Fruit fly (Drosophila melanogaster) whole organism, embryonic: ENCODE results near the gene acj6.

Experiments
- Antp ChIP-seq: fragments of 200-800 bp; sonication (Bioruptor generic); optimal IDR thresholded peaks from 3 replicates; lab custom pipeline; 2016; ENCODE audit warnings: missing biosample characterization, missing genetic modification characterization
- Atf6 ChIP-seq: fragments of 200-800 bp; sonication (Bioruptor generic); IDR thresholded peaks from 2 replicates; pipeline ENCODE4 v1.3.6; 2022; ENCODE audit warnings: missing biosample characterization, missing genetic modification characterization
- BEAF-32 ChIP-seq: fragments of 200-800 bp; sonication (Bioruptor generic); optimal IDR thresholded peaks from 3 replicates; lab custom pipeline; 2017; ENCODE audit warnings: missing biosample characterization, missing genetic modification characterization, mild to moderate bottlenecking, moderate library complexity, missing genetic modification reagents
- Bgb ChIP-seq: fragments of 200-800 bp; sonication (Bioruptor generic); IDR thresholded peaks from 2 replicates; pipeline ENCODE4 v1.3.6; 2022; ENCODE audit warnings: missing biosample characterization, missing genetic modification characterization; ENCODE audit not compliant: partially characterized antibody
- CG10147 ChIP-seq: fragments of 200-800 bp; sonication (Bioruptor generic); optimal IDR thresholded peaks from 2 replicates; lab custom pipeline; 2019; ENCODE audit warnings: missing biosample characterization, mild to moderate bottlenecking, missing genetic modification characterization, moderate library complexity
- CG10267 ChIP-seq: fragments of 200-800 bp; sonication (Bioruptor generic); optimal IDR thresholded peaks from 2 replicates; lab custom pipeline; 2018; ENCODE audit warnings: missing biosample characterization, mild to moderate bottlenecking, missing genetic modification characterization, moderate library complexity
- CG10321 ChIP-seq: fragments of 200-800 bp; sonication (Bioruptor generic); IDR thresholded peaks from 2 replicates; pipeline ENCODE4 v1.3.6; 2022; ENCODE audit warnings: missing biosample characterization, missing genetic modification characterization
- CG12104 ChIP-seq: fragments of 200-800 bp; sonication (Bioruptor generic); optimal IDR thresholded peaks from 3 replicates; lab custom pipeline; 2016; ENCODE audit warnings: missing biosample characterization, missing genetic modification characterization
- CG12299 ChIP-seq: fragments of 200-800 bp; sonication (Bioruptor generic); optimal IDR thresholded peaks from 2 replicates; lab custom pipeline; 2018; ENCODE audit warnings: missing biosample characterization, mild to moderate bottlenecking, missing genetic modification characterization
- CG12391 ChIP-seq: fragments of 200-800 bp; sonication (Bioruptor generic); optimal IDR thresholded peaks from 3 replicates; lab custom pipeline; 2018; ENCODE audit warnings: missing biosample characterization, mild to moderate bottlenecking, missing genetic modification characterization, moderate library complexity
- CG13775 ChIP-seq: fragments of 200-800 bp; sonication (Bioruptor generic); optimal IDR thresholded peaks from 3 replicates; lab custom pipeline; 2017; ENCODE audit warnings: missing biosample characterization, mild to moderate bottlenecking, missing genetic modification characterization
- CG1529 ChIP-seq: fragments of 200-800 bp; sonication (Bioruptor generic); optimal IDR thresholded peaks from 3 replicates; lab custom pipeline; 2018; ENCODE audit warnings: missing biosample characterization, missing genetic modification characterization
- CG16863 ChIP-seq: fragments of 200-800 bp; sonication (Bioruptor generic); optimal IDR thresholded peaks from 3 replicates; lab custom pipeline; 2016; ENCODE audit warnings: missing biosample characterization, missing genetic modification characterization
- CG1832 ChIP-seq: fragments of 200-800 bp; sonication (Bioruptor generic); optimal IDR thresholded peaks from 2 replicates; lab custom pipeline; 2017; ENCODE audit warnings: missing biosample characterization, mild to moderate bottlenecking, missing genetic modification characterization, inconsistent platforms
- CG30020 ChIP-seq: fragments of 200-800 bp; optimal IDR thresholded peaks from 2 replicates; lab custom pipeline; 2019; ENCODE audit warnings: missing biosample characterization, mild to moderate bottlenecking, missing genetic modification characterization, moderate library complexity
- CG34422 ChIP-seq: fragments of 200-800 bp; sonication (Bioruptor generic); IDR thresholded peaks from 3 replicates; pipeline ENCODE4 v1.3.6; 2022; ENCODE audit warnings: missing biosample characterization, missing genetic modification characterization
- CG4424 ChIP-seq: fragments of 200-800 bp; sonication (Bioruptor generic); optimal IDR thresholded peaks from 3 replicates; lab custom pipeline; 2016; ENCODE audit warnings: missing biosample characterization, missing genetic modification characterization
- CG7786 ChIP-seq: fragments of 200-800 bp; sonication (Bioruptor generic); optimal IDR thresholded peaks from 2 replicates; lab custom pipeline; 2016; ENCODE audit warnings: missing biosample characterization, missing genetic modification characterization
- Dref ChIP-seq: fragments of 200-800 bp; sonication (Bioruptor generic); IDR thresholded peaks from 2 replicates; pipeline ENCODE4 v1.3.6; 2022; ENCODE audit warnings: missing biosample characterization, missing genetic modification characterization
- Fer2 ChIP-seq: fragments of 200-800 bp; sonication (Bioruptor generic); optimal IDR thresholded peaks from 2 replicates; lab custom pipeline; 2018; ENCODE audit warnings: missing biosample characterization, mild to moderate bottlenecking, missing genetic modification characterization, moderate library complexity
- Gsc ChIP-seq: fragments of 200-800 bp; sonication (Bioruptor generic); IDR thresholded peaks from 2 replicates; pipeline ENCODE4 v1.3.6; 2022; ENCODE audit warnings: missing biosample characterization, missing genetic modification characterization
- HLH4C ChIP-seq: fragments of 200-800 bp; sonication (Bioruptor generic); IDR thresholded peaks from 3 replicates; pipeline ENCODE4 v1.3.6; 2022; ENCODE audit warnings: missing biosample characterization, missing genetic modification characterization; ENCODE audit not compliant: partially characterized antibody
- Hr39 ChIP-seq: fragments of >200 bp; optimal IDR thresholded peaks from 2 replicates; lab custom pipeline; 2017
- Kr ChIP-seq: fragments of 200-800 bp; sonication (Bioruptor generic); optimal IDR thresholded peaks from 2 replicates; lab custom pipeline; 2017; ENCODE audit warnings: missing biosample characterization, mild to moderate bottlenecking, missing genetic modification characterization
- Max ChIP-seq: fragments of 200-800 bp; sonication (Bioruptor generic); optimal IDR thresholded peaks from 2 replicates; lab custom pipeline; 2016; ENCODE audit warnings: missing biosample characterization, mild to moderate bottlenecking, missing genetic modification characterization
- Meics ChIP-seq: fragments of 200-800 bp; sonication (Bioruptor generic); optimal IDR thresholded peaks from 2 replicates; lab custom pipeline; 2017; ENCODE audit warnings: missing biosample characterization, mild to moderate bottlenecking, missing genetic modification characterization
- Optix ChIP-seq: fragments of 200-800 bp; sonication (Bioruptor generic); IDR thresholded peaks from 3 replicates; pipeline ENCODE4 v1.3.6; 2022; ENCODE audit warnings: missing biosample characterization, missing genetic modification characterization
- PHDP ChIP-seq: fragments of 200-800 bp; sonication (Bioruptor generic); optimal IDR thresholded peaks from 3 replicates; lab custom pipeline; 2018; ENCODE audit warnings: missing biosample characterization, mild to moderate bottlenecking, missing genetic modification characterization, moderate library complexity
- Ptx1 ChIP-seq: fragments of 200-800 bp; sonication (Bioruptor generic); IDR thresholded peaks from 2 replicates; pipeline ENCODE4 v1.3.6; 2022; ENCODE audit warnings: missing biosample characterization, missing genetic modification characterization
- Rfx ChIP-seq: fragments of 200-800 bp; sonication (Bioruptor generic); IDR thresholded peaks from 2 replicates; pipeline ENCODE4 v1.3.6; 2022; ENCODE audit warnings: missing biosample characterization, missing genetic modification characterization
- Sry-δ ChIP-seq: fragments of 200-800 bp; sonication (Bioruptor generic); optimal IDR thresholded peaks from 2 replicates; lab custom pipeline; 2016; ENCODE audit warnings: missing biosample characterization, missing genetic modification characterization
- Trl ChIP-seq, 3 experiments: fragments of >200 bp in 2 of 3; fragments of 200-800 bp in 1 of 3; sonication (Bioruptor generic) in 1 of 3; optimal IDR thresholded peaks; 2 replicates in 1 of 3; 3 replicates in 2 of 3; lab custom pipeline; 2016 to 2017; ENCODE audit warnings: missing biosample characterization in 1 of 3, missing genetic modification characterization in 1 of 3
- bbx ChIP-seq: fragments of 200-800 bp; sonication (Bioruptor generic); IDR thresholded peaks from 2 replicates; pipeline ENCODE4 v1.3.6; 2022; ENCODE audit warnings: missing biosample characterization, missing genetic modification characterization; ENCODE audit not compliant: partially characterized antibody
- da ChIP-seq: fragments of 200-800 bp; sonication (Bioruptor generic); optimal IDR thresholded peaks from 2 replicates; lab custom pipeline; 2016; ENCODE audit warnings: missing biosample characterization, missing genetic modification characterization
- dysf ChIP-seq: fragments of 200-800 bp; sonication (Bioruptor generic); IDR thresholded peaks from 3 replicates; pipeline ENCODE4 v1.3.6; 2022; ENCODE audit warnings: missing biosample characterization, missing genetic modification characterization
- gce ChIP-seq: fragments of 200-800 bp; sonication (Bioruptor generic); IDR thresholded peaks from 3 replicates; pipeline ENCODE4 v1.3.6; 2022; ENCODE audit warnings: missing biosample characterization, missing genetic modification characterization
- gcm ChIP-seq: fragments of 200-800 bp; sonication (Bioruptor generic); optimal IDR thresholded peaks from 2 replicates; lab custom pipeline; 2019; ENCODE audit warnings: missing biosample characterization, mild to moderate bottlenecking, missing genetic modification characterization, moderate library complexity
- ham ChIP-seq: fragments of 200-800 bp; sonication (Bioruptor generic); IDR thresholded peaks from 2 replicates; pipeline ENCODE4 v1.3.6; 2022; ENCODE audit warnings: missing biosample characterization, missing genetic modification characterization
- jing ChIP-seq: fragments of 200-800 bp; sonication (Bioruptor generic); optimal IDR thresholded peaks from 2 replicates; lab custom pipeline; 2018; ENCODE audit warnings: missing biosample characterization, mild to moderate bottlenecking, missing genetic modification characterization
- kay ChIP-seq: fragments of 200-800 bp; sonication (Bioruptor generic); optimal IDR thresholded peaks from 2 replicates; lab custom pipeline; 2016; ENCODE audit warnings: missing biosample characterization, missing genetic modification characterization
- klu ChIP-seq: fragments of 200-800 bp; sonication (Bioruptor generic); IDR thresholded peaks from 2 replicates; pipeline ENCODE4 v1.3.6; 2022; ENCODE audit warnings: missing biosample characterization, missing genetic modification characterization
- mld ChIP-seq: fragments of 200-800 bp; sonication (Bioruptor generic); IDR thresholded peaks from 3 replicates; pipeline ENCODE4 v1.3.6; 2022; ENCODE audit warnings: missing biosample characterization, missing genetic modification characterization; ENCODE audit not compliant: partially characterized antibody
- sima ChIP-seq: fragments of 200-800 bp; sonication (Bioruptor generic); optimal IDR thresholded peaks from 2 replicates; lab custom pipeline; 2016; ENCODE audit warnings: missing biosample characterization, missing genetic modification characterization
- slbo ChIP-seq: fragments of 200-800 bp; sonication (Bioruptor generic); IDR thresholded peaks from 2 replicates; pipeline ENCODE4 v1.3.6; 2022; ENCODE audit warnings: missing biosample characterization, missing genetic modification characterization
- sqz ChIP-seq: fragments of 200-800 bp; sonication (Bioruptor generic); optimal IDR thresholded peaks from 3 replicates; lab custom pipeline; 2018; ENCODE audit warnings: missing biosample characterization, mild to moderate bottlenecking, missing genetic modification characterization
- ssp ChIP-seq: fragments of 200-800 bp; sonication (Bioruptor generic); IDR thresholded peaks from 2 replicates; pipeline ENCODE4 v1.3.6; 2022; ENCODE audit warnings: missing biosample characterization, missing genetic modification characterization
- sug ChIP-seq: fragments of 200-800 bp; optimal IDR thresholded peaks from 2 replicates; lab custom pipeline; 2019; ENCODE audit warnings: missing biosample characterization, mild to moderate bottlenecking, missing genetic modification characterization, moderate library complexity
- tin ChIP-seq: fragments of 200-800 bp; sonication (Bioruptor generic); optimal IDR thresholded peaks from 3 replicates; lab custom pipeline; 2016; ENCODE audit warnings: missing biosample characterization, missing genetic modification characterization
- wor ChIP-seq: fragments of 200-800 bp; sonication (Bioruptor generic); IDR thresholded peaks from 2 replicates; pipeline ENCODE4 v1.3.6; 2022; ENCODE audit warnings: missing biosample characterization, missing genetic modification characterization
- yki ChIP-seq: fragments of >200 bp; optimal IDR thresholded peaks from 3 replicates; lab custom pipeline; 2018

The acj6 gene

DNA sequence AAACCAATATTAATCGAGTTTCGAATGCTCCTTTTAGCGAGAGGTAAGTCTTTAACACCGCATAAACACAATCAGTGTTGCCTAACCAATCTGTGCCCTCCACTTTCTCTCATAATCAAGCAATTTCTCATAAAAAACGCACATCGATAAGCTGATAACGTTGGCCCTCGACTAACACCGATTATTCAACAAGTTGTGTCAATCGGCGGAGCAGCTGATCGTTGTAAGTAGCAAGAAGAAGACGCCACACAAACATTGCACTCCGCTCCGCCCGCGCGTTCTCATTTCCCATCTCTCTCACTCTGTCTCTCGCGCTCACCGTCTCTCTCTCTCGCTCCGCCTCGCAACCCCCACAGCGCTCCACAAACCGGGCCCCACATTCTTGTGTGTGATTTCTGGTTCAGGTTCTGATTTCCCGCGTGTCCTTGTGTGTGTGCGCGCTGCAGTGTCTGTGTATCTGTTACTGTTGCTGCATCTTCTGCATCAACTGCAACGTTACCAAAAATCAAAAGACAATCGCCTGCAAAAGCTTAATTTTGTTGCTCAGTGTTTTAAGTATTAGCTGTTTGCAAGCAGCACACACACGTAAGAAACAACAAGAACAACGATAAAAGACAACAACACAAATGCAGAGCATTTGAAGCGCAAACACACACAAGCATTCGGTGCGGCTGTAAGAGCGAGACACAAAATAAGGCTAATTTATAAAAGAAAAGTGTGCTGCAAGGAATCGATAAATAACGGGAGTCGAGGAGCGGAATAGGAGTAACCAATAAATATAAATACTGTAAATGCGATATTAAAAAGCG is 45.6 kb downstream of the acj6 start, which contains the start of the genes CG9114 and HDAC6 (continued):
- TF ChIP-seq CG12104 = no peak
- TF ChIP-seq Dref = peak; percentile 74
- TF ChIP-seq CG16863 (GFP tag; lab: Kevin White, UChicago) = no peak
- peak; percentile 83 for TF ChIP-seq BEAF-32
- TF ChIP-seq sima (GFP tag; lab: Kevin White, UChicago) = no peak
- peak; percentile 93 for TF ChIP-seq HLH4C (GFP tag; lab: Robert Waterston, UW)
- no peak for TF ChIP-seq Kr
- peak; percentile 49 for TF ChIP-seq gcm
- TF ChIP-seq Max (GFP tag; lab: Kevin White, UChicago) = no peak
- no peak for TF ChIP-seq CG7786 (GFP tag; lab: Kevin White, UChicago)
- no peak for TF ChIP-seq CG12391 (tag; lab: Kevin White, UChicago)
- TF ChIP-seq CG34422 (GFP tag; lab: Robert Waterston, UW) = peak; percentile 69; the same call in 1 of the 3 replicates
- peak; percentile 73 for TF ChIP-seq Sry-δ (GFP tag; lab: Kevin White, UChicago)
- no peak for TF ChIP-seq CG4424 (GFP tag; lab: Kevin White, UChicago)
- no peak for TF ChIP-seq ham (GFP tag; lab: Robert Waterston, UW)
- TF ChIP-seq ssp (GFP tag; lab: Robert Waterston, UW) = no peak
- no peak for TF ChIP-seq yki
- TF ChIP-seq bbx (GFP tag; lab: Robert Waterston, UW) = peak; percentile 72
- no peak for TF ChIP-seq CG12299 (tag; lab: Kevin White, UChicago)
- TF ChIP-seq PHDP (tag; lab: Kevin White, UChicago) = no peak
- TF ChIP-seq Bgb (GFP tag; lab: Robert Waterston, UW) = peak; percentile 79
- TF ChIP-seq mld (GFP tag; lab: Robert Waterston, UW) = no peak; the same call in 2 of the 3 replicates
- peak; percentile 90 for TF ChIP-seq CG1832
- no peak for TF ChIP-seq sug
- TF ChIP-seq tin (GFP tag; lab: Kevin White, UChicago) = no peak
- TF ChIP-seq CG13775 (GFP tag; lab: Kevin White, UChicago) = no peak
- TF ChIP-seq Meics = peak; percentile 27
- no peak for TF ChIP-seq CG10267 (tag; lab: Kevin White, UChicago)
- peak; percentile 2 for TF ChIP-seq Antp
- TF ChIP-seq Atf6 = no peak
- no peak for TF ChIP-seq CG30020 (tag; lab: Kevin White, UChicago)
- no peak for TF ChIP-seq CG10147
- no peak for TF ChIP-seq wor (GFP tag; lab: Robert Waterston, UW)
- peak; percentile 74 to 81 for TF ChIP-seq Trl (optimal IDR thresholded peaks at IDR 0.05; lab: Kevin White, UChicago)
- peak; percentile 38 for TF ChIP-seq Trl (GFP tag; optimal IDR thresholded peaks at IDR 0.05; lab: Kevin White, UChicago)
- no peak for TF ChIP-seq jing (GFP tag; lab: Kevin White, UChicago)
- TF ChIP-seq kay (GFP tag; lab: Kevin White, UChicago) = no peak
- no peak for TF ChIP-seq Gsc (GFP tag; lab: Robert Waterston, UW)
- no peak for TF ChIP-seq Ptx1
- no peak for TF ChIP-seq CG1529 (GFP tag; lab: Kevin White, UChicago)
- no peak for TF ChIP-seq Fer2 (tag; lab: Kevin White, UChicago)
- TF ChIP-seq Optix (GFP tag; lab: Robert Waterston, UW) = no peak
- 0 out of 2 replicates have a peak, but pooled peaks have one; percentile 23 for TF ChIP-seq Rfx (GFP tag; lab: Robert Waterston, UW)
- TF ChIP-seq Hr39 (lab: Kevin White, UChicago) = no peak
- no peak for TF ChIP-seq klu (GFP tag; lab: Robert Waterston, UW)
- 0 out of 3 replicates have a peak, but pooled peaks have one; percentile 60 for TF ChIP-seq gce (GFP tag; lab: Robert Waterston, UW)
- no peak; the same call in 1 of the 2 replicates for TF ChIP-seq slbo (GFP tag; lab: Robert Waterston, UW)
- TF ChIP-seq CG10321 (GFP tag; lab: Robert Waterston, UW) = no peak; the same call in 1 of the 2 replicates
- TF ChIP-seq sqz = no peak
- TF ChIP-seq dysf (GFP tag; lab: Robert Waterston, UW) = no peak
- TF ChIP-seq da (GFP tag; lab: Kevin White, UChicago) = no peak
